Fruit fly (Drosophila melanogaster): ENCODE data around the gene Hel25E.

DNA sequence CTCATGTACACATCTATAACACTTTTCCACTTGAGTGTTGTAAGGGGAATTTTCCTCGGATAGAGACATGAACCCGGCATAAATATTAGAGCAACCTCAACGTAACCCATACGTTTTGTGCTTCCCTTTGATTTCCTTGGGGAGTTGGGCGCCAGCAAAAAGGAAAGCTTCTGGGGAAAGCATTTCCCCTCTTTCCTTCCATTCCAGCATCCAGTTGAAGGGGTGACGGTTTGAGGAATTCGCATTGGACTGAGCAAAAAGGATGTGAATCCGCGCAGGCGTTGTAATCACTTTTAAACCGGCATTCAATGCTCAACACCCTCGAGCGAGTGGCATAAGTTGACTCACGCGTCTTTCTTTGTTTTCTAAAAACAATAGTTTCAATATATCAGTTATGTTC lies 27.2 kb downstream of the Hel25E start:
- no peak for TF ChIP-seq Hr78 (GFP tag; optimal IDR thresholded peaks at IDR 0.05)
- TF ChIP-seq pan (optimal IDR thresholded peaks at IDR 0.05): no peak
- no peak for TF ChIP-seq sage (GFP tag; optimal IDR thresholded peaks at IDR 0.05)
- no peak for TF ChIP-seq Abd-B (GFP tag; optimal IDR thresholded peaks at IDR 0.05)
- TF ChIP-seq OdsH (GFP tag; optimal IDR thresholded peaks at IDR 0.05): no peak
- no peak for TF ChIP-seq usp (GFP tag; optimal IDR thresholded peaks at IDR 0.05)
- no peak for TF ChIP-seq rgr (GFP tag; optimal IDR thresholded peaks at IDR 0.05)
- no peak for TF ChIP-seq Rel (GFP tag; optimal IDR thresholded peaks at IDR 0.05)
- no peak for TF ChIP-seq Rel (tag; optimal IDR thresholded peaks at IDR 0.05)
- TF ChIP-seq N (GFP tag; optimal IDR thresholded peaks at IDR 0.05): no peak
- no peak for TF ChIP-seq Myc (optimal IDR thresholded peaks at IDR 0.05)
- TF ChIP-seq br (GFP tag; optimal IDR thresholded peaks at IDR 0.05): no peak
- TF ChIP-seq ey (GFP tag; optimal IDR thresholded peaks at IDR 0.05): no peak
- TF ChIP-seq jim (GFP tag; optimal IDR thresholded peaks at IDR 0.05): no peak
- TF ChIP-seq Dfd (GFP tag; optimal IDR thresholded peaks at IDR 0.05): no peak

Data from whole organism, wandering third instar larva.